Fruit fly (Drosophila melanogaster) whole organism, embryonic: ENCODE measurements around the gene CG9130.

Source experiments
- Bgb ChIP-seq: fragments of 200-800 bp; sonication (Bioruptor generic); IDR thresholded peaks from 2 replicates; pipeline ENCODE4 v1.3.6; 2022; ENCODE audit warnings: missing biosample characterization, missing genetic modification characterization; ENCODE audit not compliant: partially characterized antibody
- CG10209 ChIP-seq: fragments of 200-800 bp; sonication (Bioruptor generic); optimal IDR thresholded peaks from 3 replicates; lab custom pipeline; 2017; ENCODE audit warnings: missing biosample characterization, mild to moderate bottlenecking, missing genetic modification characterization, missing genetic modification reagents
- CG10431 ChIP-seq: fragments of 200-800 bp; sonication (Bioruptor generic); optimal IDR thresholded peaks from 3 replicates; lab custom pipeline; 2018; ENCODE audit warnings: missing biosample characterization, mild to moderate bottlenecking, missing genetic modification characterization
- CG12104 ChIP-seq: fragments of 200-800 bp; sonication (Bioruptor generic); optimal IDR thresholded peaks from 3 replicates; lab custom pipeline; 2016; ENCODE audit warnings: missing biosample characterization, missing genetic modification characterization
- CG13624 ChIP-seq: fragments of 200-800 bp; sonication (Bioruptor generic); optimal IDR thresholded peaks from 2 replicates; lab custom pipeline; 2016; ENCODE audit warnings: missing biosample characterization, missing genetic modification characterization
- CG14860 ChIP-seq: fragments of 200-800 bp; sonication (Bioruptor generic); IDR thresholded peaks from 3 replicates; pipeline ENCODE4 v1.3.6; 2022; ENCODE audit warnings: missing biosample characterization, missing genetic modification characterization; ENCODE audit not compliant: partially characterized antibody
- CG1603 ChIP-seq: fragments of 200-800 bp; sonication (Bioruptor generic); optimal IDR thresholded peaks from 2 replicates; lab custom pipeline; 2019; ENCODE audit warnings: missing biosample characterization, mild to moderate bottlenecking, missing genetic modification characterization, moderate library complexity
- CG16813 ChIP-seq: fragments of 200-800 bp; sonication (Bioruptor generic); IDR thresholded peaks from 3 replicates; pipeline ENCODE4 v1.3.6; 2022; ENCODE audit warnings: missing biosample characterization, missing genetic modification characterization; ENCODE audit not compliant: partially characterized antibody
- CG17829 ChIP-seq: fragments of 200-800 bp; optimal IDR thresholded peaks from 2 replicates; lab custom pipeline; 2019; ENCODE audit warnings: missing biosample characterization, mild to moderate bottlenecking, missing genetic modification characterization, moderate library complexity
- CG18262 ChIP-seq: fragments of 200-800 bp; optimal IDR thresholded peaks from 3 replicates; lab custom pipeline; 2019; ENCODE audit warnings: missing biosample characterization, mild to moderate bottlenecking, missing genetic modification characterization, moderate library complexity
- CG2712 ChIP-seq: fragments of 200-800 bp; optimal IDR thresholded peaks from 3 replicates; lab custom pipeline; 2019; ENCODE audit warnings: missing biosample characterization, mild to moderate bottlenecking, missing genetic modification characterization, moderate library complexity
- CG34224 ChIP-seq: fragments of 200-800 bp; sonication (Bioruptor generic); IDR thresholded peaks from 3 replicates; pipeline ENCODE4 v1.3.6; 2022; ENCODE audit warnings: missing biosample characterization, missing genetic modification characterization; ENCODE audit not compliant: partially characterized antibody
- CG34376 ChIP-seq: fragments of 200-800 bp; sonication (Bioruptor generic); optimal IDR thresholded peaks from 2 replicates; lab custom pipeline; 2018; ENCODE audit warnings: missing biosample characterization, mild to moderate bottlenecking, missing genetic modification characterization
- CG3847 ChIP-seq: fragments of 200-800 bp; sonication (Bioruptor generic); IDR thresholded peaks from 2 replicates; pipeline ENCODE4 v1.3.6; 2022; ENCODE audit warnings: missing biosample characterization, missing genetic modification characterization
- CG42726 ChIP-seq: fragments of 200-800 bp; sonication (Bioruptor generic); IDR thresholded peaks from 2 replicates; pipeline ENCODE4 v1.3.6; 2022; ENCODE audit warnings: missing biosample characterization, missing genetic modification characterization; ENCODE audit not compliant: partially characterized antibody
- CG7963 ChIP-seq: fragments of 200-800 bp; sonication (Bioruptor generic); IDR thresholded peaks from 3 replicates; pipeline ENCODE4 v1.3.6; 2022; ENCODE audit warnings: missing biosample characterization, missing genetic modification characterization; ENCODE audit not compliant: partially characterized antibody
- CG8765 ChIP-seq: fragments of 200-800 bp; sonication (Bioruptor generic); IDR thresholded peaks from 2 replicates; pipeline ENCODE4 v1.3.6; 2022; ENCODE audit warnings: missing biosample characterization, missing genetic modification characterization
- Dll ChIP-seq: fragments of 200-800 bp; sonication (Bioruptor generic); IDR thresholded peaks from 4 replicates; pipeline ENCODE4 v1.3.6; 2022; ENCODE audit warnings: missing biosample characterization, missing genetic modification characterization; ENCODE audit not compliant: partially characterized antibody
- Dp ChIP-seq: fragments of 200-800 bp; sonication (Bioruptor generic); optimal IDR thresholded peaks from 2 replicates; lab custom pipeline; 2018; ENCODE audit warnings: missing biosample characterization, mild to moderate bottlenecking, missing genetic modification characterization, moderate library complexity
- E2f2 ChIP-seq: fragments of 200-800 bp; sonication (Bioruptor generic); IDR thresholded peaks from 2 replicates; pipeline ENCODE4 v1.3.6; 2022; ENCODE audit warnings: missing biosample characterization, missing genetic modification characterization
- HHEX ChIP-seq: fragments of 200-800 bp; sonication (Bioruptor generic); optimal IDR thresholded peaks from 3 replicates; lab custom pipeline; 2017; ENCODE audit warnings: missing biosample characterization, mild to moderate bottlenecking, missing genetic modification characterization, missing genetic modification reagents
- Hmr ChIP-seq: fragments of 200-800 bp; sonication (Bioruptor generic); optimal IDR thresholded peaks from 3 replicates; lab custom pipeline; 2017; ENCODE audit warnings: mild to moderate bottlenecking, missing biosample characterization, missing genetic modification reagents, missing genetic modification characterization
- Hsf ChIP-seq: fragments of 200-800 bp; sonication (Bioruptor generic); optimal IDR thresholded peaks from 3 replicates; lab custom pipeline; 2016; ENCODE audit warnings: missing biosample characterization, missing genetic modification characterization
- Lhr ChIP-seq: fragments of 200-800 bp; sonication (Bioruptor generic); optimal IDR thresholded peaks from 3 replicates; lab custom pipeline; 2017; ENCODE audit warnings: mild to moderate bottlenecking, missing biosample characterization, missing genetic modification reagents, missing genetic modification characterization
- Trl ChIP-seq, 3 experiments: fragments of >200 bp in 2 of 3; fragments of 200-800 bp in 1 of 3; sonication (Bioruptor generic) in 1 of 3; optimal IDR thresholded peaks; 2 replicates in 1 of 3; 3 replicates in 2 of 3; lab custom pipeline; 2016 to 2017; ENCODE audit warnings: missing biosample characterization in 1 of 3, missing genetic modification characterization in 1 of 3
- abd-A ChIP-seq: fragments of 200-800 bp; sonication (Bioruptor generic); optimal IDR thresholded peaks from 3 replicates; lab custom pipeline; 2019; ENCODE audit warnings: missing biosample characterization, mild to moderate bottlenecking, missing genetic modification characterization, moderate library complexity
- amos ChIP-seq: fragments of 200-800 bp; sonication (Bioruptor generic); IDR thresholded peaks from 2 replicates; pipeline ENCODE4 v1.3.6; 2022; ENCODE audit warnings: missing biosample characterization, missing genetic modification characterization; ENCODE audit not compliant: partially characterized antibody
- bcd ChIP-seq: fragments of 200-800 bp; sonication (Bioruptor generic); optimal IDR thresholded peaks from 2 replicates; lab custom pipeline; 2017; ENCODE audit warnings: missing biosample characterization, mild to moderate bottlenecking, missing genetic modification characterization
- ci ChIP-seq: fragments of 200-800 bp; sonication (Bioruptor generic); IDR thresholded peaks from 3 replicates; pipeline ENCODE4 v1.3.6; 2022; ENCODE audit warnings: missing biosample characterization, missing genetic modification characterization
- ems ChIP-seq: fragments of 200-800 bp; sonication (Bioruptor generic); optimal IDR thresholded peaks from 3 replicates; lab custom pipeline; 2016; ENCODE audit warnings: missing biosample characterization, missing genetic modification characterization
- fd96Cb ChIP-seq: fragments of 200-800 bp; sonication (Bioruptor generic); optimal IDR thresholded peaks from 2 replicates; lab custom pipeline; 2018; ENCODE audit warnings: missing biosample characterization, mild to moderate bottlenecking, missing genetic modification characterization, moderate library complexity
- her ChIP-seq: fragments of 200-800 bp; sonication (Bioruptor generic); optimal IDR thresholded peaks from 2 replicates; lab custom pipeline; 2016; ENCODE audit warnings: missing biosample characterization, missing genetic modification characterization
- ind ChIP-seq: fragments of 200-800 bp; sonication (Bioruptor generic); optimal IDR thresholded peaks from 3 replicates; lab custom pipeline; 2016; ENCODE audit warnings: missing biosample characterization, missing genetic modification characterization
- lmd ChIP-seq: fragments of 200-800 bp; sonication (Bioruptor generic); IDR thresholded peaks from 2 replicates; pipeline ENCODE4 v1.3.6; 2022; ENCODE audit warnings: missing biosample characterization, missing genetic modification characterization
- mam ChIP-seq: fragments of 200-800 bp; sonication (Bioruptor generic); optimal IDR thresholded peaks from 3 replicates; lab custom pipeline; 2016; ENCODE audit warnings: missing biosample characterization, missing genetic modification characterization
- nerfin-1 ChIP-seq: fragments of 200-800 bp; sonication (Bioruptor generic); optimal IDR thresholded peaks from 3 replicates; lab custom pipeline; 2019; ENCODE audit warnings: missing biosample characterization, mild to moderate bottlenecking, missing genetic modification characterization, moderate library complexity
- p53 ChIP-seq: fragments of 200-800 bp; sonication (Bioruptor generic); optimal IDR thresholded peaks from 2 replicates; lab custom pipeline; 2016; ENCODE audit warnings: missing biosample characterization, missing genetic modification characterization
- pan ChIP-seq, 4 experiments: fragments of >200 bp in 3 of 4; fragments of 200-800 bp in 1 of 4; sonication (Bioruptor generic) in 1 of 4; optimal IDR thresholded peaks in 3 of 4; IDR thresholded peaks in 1 of 4; 2 replicates each; pipeline versions ENCODE4 v1.3.6 to Lab custom; 2017 to 2022; ENCODE audit warnings: missing biosample characterization in 2 of 4, missing genetic modification characterization in 2 of 4, mixed read lengths in 1 of 4
- prd ChIP-seq, 3 experiments: fragments of >200 bp in 2 of 3; fragments of 200-800 bp in 1 of 3; sonication (Bioruptor generic) in 1 of 3; optimal IDR thresholded peaks in 2 of 3; IDR thresholded peaks in 1 of 3; 2 replicates in 2 of 3; 3 replicates in 1 of 3; pipeline versions ENCODE4 v1.3.6 to Lab custom; 2017 to 2022; ENCODE audit warnings: missing biosample characterization in 1 of 3, missing genetic modification characterization in 1 of 3
- shn ChIP-seq: fragments of 200-800 bp; sonication (Bioruptor generic); optimal IDR thresholded peaks from 3 replicates; lab custom pipeline; 2016; ENCODE audit warnings: missing biosample characterization, missing genetic modification characterization
- slou ChIP-seq: fragments of 200-800 bp; sonication (Bioruptor generic); optimal IDR thresholded peaks from 3 replicates; lab custom pipeline; 2016; ENCODE audit warnings: missing biosample characterization, missing genetic modification characterization
- stwl ChIP-seq: fragments of 200-800 bp; sonication (Bioruptor generic); optimal IDR thresholded peaks from 3 replicates; lab custom pipeline; 2018; ENCODE audit warnings: missing biosample characterization, mild to moderate bottlenecking, missing genetic modification characterization, moderate library complexity
- tna ChIP-seq: fragments of 200-800 bp; sonication (Bioruptor generic); IDR thresholded peaks from 2 replicates; pipeline ENCODE4 v1.3.6; 2022; ENCODE audit warnings: missing biosample characterization, missing genetic modification characterization; ENCODE audit not compliant: partially characterized antibody
- trem ChIP-seq: fragments of 200-800 bp; optimal IDR thresholded peaks from 3 replicates; lab custom pipeline; 2019; ENCODE audit warnings: missing biosample characterization, mild to moderate bottlenecking, missing genetic modification characterization, moderate library complexity
- unpg ChIP-seq: fragments of 200-800 bp; sonication (Bioruptor generic); optimal IDR thresholded peaks from 3 replicates; lab custom pipeline; 2018; ENCODE audit warnings: missing biosample characterization, mild to moderate bottlenecking, missing genetic modification characterization, moderate library complexity
- vfl ChIP-seq: fragments of 200-800 bp; sonication (Bioruptor generic); optimal IDR thresholded peaks from 2 replicates; lab custom pipeline; 2016; ENCODE audit warnings: missing biosample characterization, missing genetic modification characterization
- zfh2 ChIP-seq: fragments of 200-800 bp; sonication (Bioruptor generic); optimal IDR thresholded peaks from 2 replicates; lab custom pipeline; 2016; ENCODE audit warnings: missing biosample characterization, missing genetic modification characterization

The CG9130 gene

dm6 chr3L:1295693-1296092, 43.9 kb downstream of the CG9130 start, which contains the start of gene Rabex-5 (continued):
- TF ChIP-seq Hmr (GFP tag; lab: Kevin White, UChicago) (peak; percentile 69), CG18262 (peak; percentile 19), CG12104 (GFP tag; lab: Kevin White, UChicago) (no peak), ind (GFP tag; lab: Kevin White, UChicago) (peak; percentile 4), pan (optimal IDR thresholded peaks at IDR 0.05; lab: Kevin White, UChicago) (no peak), pan (GFP tag; optimal IDR thresholded peaks at IDR 0.05 in 1 of 2, IDR thresholded peaks at IDR 0.05 in 1 of 2) (peak in 1 of 2 experiments; percentile 37), Dll (GFP tag; lab: Robert Waterston, UW) (peak; percentile 81), zfh2 (GFP tag; lab: Kevin White, UChicago) (peak; percentile 50), unpg (GFP tag; lab: Kevin White, UChicago) (peak; percentile 6), Hsf (peak; percentile 34), fd96Cb (tag; lab: Kevin White, UChicago) (no peak), p53 (GFP tag; lab: Kevin White, UChicago) (peak; percentile 68), CG34376 (GFP tag; lab: Kevin White, UChicago) (peak; percentile 34), trem (peak; percentile 52), Trl (optimal IDR thresholded peaks at IDR 0.05; lab: Kevin White, UChicago) (no peak), Trl (GFP tag; optimal IDR thresholded peaks at IDR 0.05; lab: Kevin White, UChicago) (peak; percentile 15), CG3847 (GFP tag; lab: Robert Waterston, UW) (peak; percentile 65), CG1603 (peak; percentile 73), vfl (GFP tag; lab: Kevin White, UChicago) (peak; percentile 7), stwl (tag; lab: Kevin White, UChicago) (peak; percentile 87), CG8765 (GFP tag; lab: Robert Waterston, UW) (no peak), CG10431 (GFP tag; lab: Kevin White, UChicago) (no peak), ems (peak; percentile 14), shn (GFP tag; lab: Kevin White, UChicago) (peak; percentile 34), CG14860 (GFP tag; lab: Robert Waterston, UW) (peak; percentile 53; the same call in 2 of the 3 replicates), Dp (peak; percentile 67), CG2712 (peak; percentile 39), CG13624 (GFP tag; lab: Kevin White, UChicago) (peak; percentile 43), HHEX (peak; percentile 27), CG42726 (GFP tag; lab: Robert Waterston, UW) (peak; percentile 87), lmd (GFP tag; lab: Robert Waterston, UW) (peak; percentile 15; the same call in 1 of the 2 replicates), CG17829 (tag; lab: Kevin White, UChicago) (peak; percentile 48), CG34224 (GFP tag; lab: Robert Waterston, UW) (peak; percentile 78), bcd (GFP tag; lab: Kevin White, UChicago) (peak; percentile 1), CG7963 (GFP tag; lab: Robert Waterston, UW) (peak; percentile 62; the same call in 2 of the 3 replicates), prd (optimal IDR thresholded peaks at IDR 0.05; lab: Kevin White, UChicago) (no peak), prd (GFP tag; IDR thresholded peaks at IDR 0.05; lab: Robert Waterston, UW) (peak; percentile 20; the same call in 1 of the 3 replicates), her (peak; percentile 65), Bgb (GFP tag; lab: Robert Waterston, UW) (peak; percentile 90), CG10209 (GFP tag; lab: Kevin White, UChicago) (peak; percentile 2), amos (GFP tag; lab: Robert Waterston, UW) (peak; percentile 92), mam (GFP tag; lab: Kevin White, UChicago) (peak; percentile 54), slou (GFP tag; lab: Kevin White, UChicago) (peak; percentile 13), ci (peak; percentile 51; the same call in 1 of the 3 replicates), Lhr (GFP tag; lab: Kevin White, UChicago) (peak; percentile 94), CG16813 (GFP tag; lab: Robert Waterston, UW) (peak; percentile 80), nerfin-1 (tag; lab: Kevin White, UChicago) (peak; percentile 52), abd-A (tag; lab: Kevin White, UChicago) (no peak), E2f2 (GFP tag; lab: Robert Waterston, UW) (peak; percentile 74), tna (GFP tag; lab: Robert Waterston, UW) (peak; percentile 74)
